Fruit fly (Drosophila melanogaster) whole organism, wandering third instar larva: ENCODE measurements around the gene CG33267.

Experiments used
- Abd-B ChIP-seq: fragments of >200 bp; optimal IDR thresholded peaks from 2 replicates; lab custom pipeline; 2017; ENCODE audit warnings: missing biosample characterization, missing genetic modification characterization
- CrebA ChIP-seq: fragments of 200-800 bp; sonication (Bioruptor generic); optimal IDR thresholded peaks from 2 replicates; lab custom pipeline; 2016; ENCODE audit warnings: missing biosample characterization, mild to moderate bottlenecking, missing genetic modification characterization, borderline replicate concordance
- Rel ChIP-seq, 2 experiments: fragments of 200-800 bp; sonication (Bioruptor generic) in 1 of 2; optimal IDR thresholded peaks; 2 replicates in 1 of 2; 3 replicates in 1 of 2; lab custom pipeline; 2016 to 2019; ENCODE audit warnings: mild to moderate bottlenecking in 2 of 2, missing biosample characterization in 2 of 2, missing genetic modification characterization in 2 of 2, moderate library complexity in 1 of 2
- Sp1 ChIP-seq: fragments of 200-800 bp; sonication (Bioruptor generic); optimal IDR thresholded peaks from 3 replicates; lab custom pipeline; 2019; ENCODE audit warnings: missing biosample characterization, mild to moderate bottlenecking, missing genetic modification characterization, moderate library complexity
- ey ChIP-seq: fragments of 200-800 bp; sonication (Bioruptor generic); optimal IDR thresholded peaks from 2 replicates; lab custom pipeline; 2016; ENCODE audit warnings: missing biosample characterization, missing genetic modification characterization
- fru ChIP-seq: fragments of 200-800 bp; sonication (Bioruptor generic); optimal IDR thresholded peaks from 3 replicates; lab custom pipeline; 2016; ENCODE audit warnings: missing biosample characterization, mild to moderate bottlenecking, missing genetic modification characterization
- lola ChIP-seq: fragments of >200 bp; optimal IDR thresholded peaks from 2 replicates; lab custom pipeline; 2017; ENCODE audit warnings: missing biosample characterization, missing genetic modification characterization
- pan ChIP-seq: fragments of >200 bp; optimal IDR thresholded peaks from 2 replicates; lab custom pipeline; 2017
- psq ChIP-seq: fragments of 200-800 bp; sonication (Bioruptor generic); optimal IDR thresholded peaks from 3 replicates; lab custom pipeline; 2017; ENCODE audit warnings: missing biosample characterization, mild to moderate bottlenecking, missing genetic modification characterization, moderate library complexity
- sv ChIP-seq: fragments of 200-800 bp; sonication (Bioruptor generic); optimal IDR thresholded peaks from 3 replicates; lab custom pipeline; 2016; ENCODE audit warnings: missing biosample characterization, missing genetic modification characterization
- usp ChIP-seq: fragments of >200 bp; optimal IDR thresholded peaks from 2 replicates; lab custom pipeline; 2017; ENCODE audit warnings: missing biosample characterization, missing genetic modification characterization

DNA sequence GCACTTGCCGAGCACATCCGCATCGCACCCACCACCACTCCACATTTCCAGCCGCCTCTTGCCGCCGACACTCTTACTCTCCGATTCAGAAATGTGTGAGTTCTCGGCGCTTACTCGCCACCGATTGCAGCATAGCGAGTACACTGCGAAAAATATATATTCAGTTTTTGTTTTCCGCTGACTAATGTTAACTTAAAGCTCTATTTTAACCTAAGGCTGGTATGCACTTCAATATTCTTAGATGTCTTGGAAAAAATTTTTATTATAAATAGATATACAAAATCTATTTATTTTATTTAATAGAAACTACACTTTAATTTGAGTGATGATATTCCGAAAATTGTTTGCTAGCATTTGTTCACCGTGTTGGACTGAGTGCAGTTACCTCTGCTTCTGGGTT, 35.0 kb downstream of the CG33267 start:
- TF ChIP-seq ey (GFP tag; lab: Kevin White, UChicago) = no peak
- TF ChIP-seq psq (GFP tag; lab: Kevin White, UChicago) = no peak
- no peak for TF ChIP-seq lola
- TF ChIP-seq Sp1 (GFP tag; lab: Kevin White, UChicago) = peak; percentile 30
- no peak for TF ChIP-seq CrebA (GFP tag; lab: Kevin White, UChicago)
- TF ChIP-seq usp (GFP tag; lab: Kevin White, UChicago) = no peak
- TF ChIP-seq pan (lab: Kevin White, UChicago) = no peak
- TF ChIP-seq fru (GFP tag; lab: Kevin White, UChicago) = no peak
- no peak for TF ChIP-seq Rel (GFP tag; optimal IDR thresholded peaks at IDR 0.05; lab: Kevin White, UChicago)
- no peak for TF ChIP-seq Rel (tag; optimal IDR thresholded peaks at IDR 0.05; lab: Kevin White, UChicago)
- TF ChIP-seq sv (GFP tag; lab: Kevin White, UChicago) = no peak
- TF ChIP-seq Abd-B (GFP tag; lab: Kevin White, UChicago) = no peak
